Fruit fly (Drosophila melanogaster) whole organism, embryonic: ENCODE results near the gene Prtl99C.
A peak's percentile ranks its signal among the peaks of the same experiment; 100 is the strongest.

Source experiments
- Awh ChIP-seq: fragments of 200-800 bp; sonication (Bioruptor generic); IDR thresholded peaks from 2 replicates; pipeline ENCODE4, ENCODE4 v1.3.6; 2022; ENCODE audit warnings: missing biosample characterization, missing genetic modification characterization
- CG10209 ChIP-seq: fragments of 200-800 bp; sonication (Bioruptor generic); optimal IDR thresholded peaks from 3 replicates; lab custom pipeline; 2017; ENCODE audit warnings: missing biosample characterization, mild to moderate bottlenecking, missing genetic modification characterization, missing genetic modification reagents
- CG10979 ChIP-seq: fragments of 200-800 bp; sonication (Bioruptor generic); optimal IDR thresholded peaks from 2 replicates; lab custom pipeline; 2018; ENCODE audit warnings: missing biosample characterization, mild to moderate bottlenecking, missing genetic modification characterization, moderate library complexity
- CG11695 ChIP-seq: fragments of 200-800 bp; sonication (Bioruptor generic); IDR thresholded peaks from 3 replicates; pipeline ENCODE4 v1.3.6; 2022; ENCODE audit warnings: missing biosample characterization, missing genetic modification characterization
- CG12155 ChIP-seq: fragments of 200-800 bp; sonication (Bioruptor generic); optimal IDR thresholded peaks from 3 replicates; lab custom pipeline; 2016; ENCODE audit warnings: missing biosample characterization, missing genetic modification characterization
- CG1233 ChIP-seq: fragments of 200-800 bp; sonication (Bioruptor generic); optimal IDR thresholded peaks from 4 replicates; lab custom pipeline; 2018; ENCODE audit warnings: missing biosample characterization, mild to moderate bottlenecking, missing genetic modification characterization
- CG13424 ChIP-seq: fragments of 200-800 bp; sonication (Bioruptor generic); optimal IDR thresholded peaks from 2 replicates; lab custom pipeline; 2019; ENCODE audit warnings: missing biosample characterization, mild to moderate bottlenecking, missing genetic modification characterization, moderate library complexity
- CG13624 ChIP-seq: fragments of 200-800 bp; sonication (Bioruptor generic); optimal IDR thresholded peaks from 2 replicates; lab custom pipeline; 2016; ENCODE audit warnings: missing biosample characterization, missing genetic modification characterization
- CG15696 ChIP-seq: fragments of 200-800 bp; sonication (Bioruptor generic); optimal IDR thresholded peaks from 2 replicates; lab custom pipeline; 2019; ENCODE audit warnings: missing biosample characterization, mild to moderate bottlenecking, missing genetic modification characterization, moderate library complexity
- CG18599 ChIP-seq: fragments of 200-800 bp; sonication (Bioruptor generic); optimal IDR thresholded peaks from 3 replicates; lab custom pipeline; 2017; ENCODE audit warnings: missing biosample characterization, missing genetic modification characterization, mild to moderate bottlenecking, moderate library complexity, missing genetic modification reagents
- CG2120 ChIP-seq: fragments of 200-800 bp; sonication (Bioruptor generic); optimal IDR thresholded peaks from 3 replicates; lab custom pipeline; 2016; ENCODE audit warnings: missing biosample characterization, missing genetic modification characterization
- CG2202 ChIP-seq: fragments of 200-800 bp; sonication (Bioruptor generic); optimal IDR thresholded peaks from 2 replicates; lab custom pipeline; 2018; ENCODE audit warnings: missing biosample characterization, mild to moderate bottlenecking, missing genetic modification characterization
- CG31441 ChIP-seq: fragments of 200-800 bp; sonication (Bioruptor generic); IDR thresholded peaks from 2 replicates; pipeline ENCODE4 v1.3.6; 2022; ENCODE audit warnings: missing biosample characterization, missing genetic modification characterization
- CG6683 ChIP-seq: fragments of 200-800 bp; sonication (Bioruptor generic); optimal IDR thresholded peaks from 2 replicates; lab custom pipeline; 2017; ENCODE audit warnings: missing biosample characterization, mild to moderate bottlenecking, missing genetic modification characterization, missing genetic modification reagents
- CG7357 ChIP-seq: fragments of 200-800 bp; sonication (Bioruptor generic); IDR thresholded peaks from 3 replicates; pipeline ENCODE4 v1.3.6; 2022; ENCODE audit warnings: missing biosample characterization, missing genetic modification characterization
- CG7963 ChIP-seq: fragments of 200-800 bp; sonication (Bioruptor generic); IDR thresholded peaks from 3 replicates; pipeline ENCODE4 v1.3.6; 2022; ENCODE audit warnings: missing biosample characterization, missing genetic modification characterization; ENCODE audit not compliant: partially characterized antibody
- CG9437 ChIP-seq: fragments of 200-800 bp; sonication (Bioruptor generic); optimal IDR thresholded peaks from 2 replicates; lab custom pipeline; 2018; ENCODE audit warnings: missing biosample characterization, mild to moderate bottlenecking, missing genetic modification characterization
- CG9727 ChIP-seq: fragments of 200-800 bp; sonication (Bioruptor generic); optimal IDR thresholded peaks from 3 replicates; lab custom pipeline; 2017; ENCODE audit warnings: missing biosample characterization, mild to moderate bottlenecking, missing genetic modification characterization
- CHES-1-like ChIP-seq: fragments of 200-800 bp; sonication (Bioruptor generic); optimal IDR thresholded peaks from 2 replicates; lab custom pipeline; 2016; ENCODE audit warnings: missing biosample characterization, missing genetic modification characterization
- Dad ChIP-seq: fragments of 200-800 bp; sonication (Bioruptor generic); optimal IDR thresholded peaks from 3 replicates; lab custom pipeline; 2016; ENCODE audit warnings: missing biosample characterization, missing genetic modification characterization
- E2f1 ChIP-seq: fragments of 200-800 bp; sonication (Bioruptor generic); IDR thresholded peaks from 2 replicates; pipeline ENCODE4 v1.3.6; 2022; ENCODE audit warnings: missing biosample characterization, missing genetic modification characterization
- Elba2 ChIP-seq: fragments of 200-800 bp; sonication (Bioruptor generic); optimal IDR thresholded peaks from 3 replicates; lab custom pipeline; 2016; ENCODE audit warnings: missing biosample characterization, missing genetic modification characterization
- Ets65A ChIP-seq: fragments of 200-800 bp; sonication (Bioruptor generic); peaks from one replicate; lab custom pipeline; 2016; ENCODE audit warnings: missing biosample characterization, missing genetic modification characterization
- HHEX ChIP-seq: fragments of 200-800 bp; sonication (Bioruptor generic); optimal IDR thresholded peaks from 3 replicates; lab custom pipeline; 2017; ENCODE audit warnings: missing biosample characterization, mild to moderate bottlenecking, missing genetic modification characterization, missing genetic modification reagents
- HLH3B ChIP-seq: fragments of 200-800 bp; sonication (Bioruptor generic); IDR thresholded peaks from 2 replicates; pipeline ENCODE4 v1.3.6; 2022; ENCODE audit warnings: missing biosample characterization, missing genetic modification characterization
- HLH54F ChIP-seq: fragments of 200-800 bp; sonication (Bioruptor generic); optimal IDR thresholded peaks from 3 replicates; lab custom pipeline; 2016; ENCODE audit warnings: missing biosample characterization, missing genetic modification characterization
- Hey ChIP-seq: fragments of 200-800 bp; sonication (Bioruptor generic); optimal IDR thresholded peaks from 3 replicates; lab custom pipeline; 2018; ENCODE audit warnings: missing biosample characterization, mild to moderate bottlenecking, missing genetic modification characterization
- HmgZ ChIP-seq: fragments of 200-800 bp; sonication (Bioruptor generic); optimal IDR thresholded peaks from 2 replicates; lab custom pipeline; 2018; ENCODE audit warnings: missing biosample characterization, mild to moderate bottlenecking, missing genetic modification characterization
- Hr51 ChIP-seq, 2 experiments: fragments of 200-800 bp; sonication (Bioruptor generic); optimal IDR thresholded peaks; 2 replicates in 1 of 2; 3 replicates in 1 of 2; lab custom pipeline; 2016 to 2018; ENCODE audit warnings: missing biosample characterization in 2 of 2, missing genetic modification characterization in 2 of 2, mild to moderate bottlenecking in 1 of 2, moderate library complexity in 1 of 2
- Lim3 ChIP-seq: fragments of 200-800 bp; sonication (Bioruptor generic); IDR thresholded peaks from 2 replicates; pipeline ENCODE4 v1.3.6; 2022; ENCODE audit warnings: missing biosample characterization, missing genetic modification characterization
- NFAT ChIP-seq: fragments of 200-800 bp; sonication (Bioruptor generic); IDR thresholded peaks from 2 replicates; pipeline ENCODE4 v1.3.6; 2022; ENCODE audit warnings: missing biosample characterization, missing genetic modification characterization
- Opbp ChIP-seq: fragments of 200-800 bp; sonication (Bioruptor generic); IDR thresholded peaks from 3 replicates; pipeline ENCODE4 v1.3.6; 2022; ENCODE audit warnings: missing biosample characterization, missing genetic modification characterization; ENCODE audit not compliant: partially characterized antibody
- al ChIP-seq: fragments of 200-800 bp; sonication (Bioruptor generic); IDR thresholded peaks from 2 replicates; pipeline ENCODE4 v1.3.6; 2022; ENCODE audit warnings: missing biosample characterization, missing genetic modification characterization
- amos ChIP-seq: fragments of 200-800 bp; sonication (Bioruptor generic); IDR thresholded peaks from 2 replicates; pipeline ENCODE4 v1.3.6; 2022; ENCODE audit warnings: missing biosample characterization, missing genetic modification characterization; ENCODE audit not compliant: partially characterized antibody
- cad ChIP-seq: fragments of >200 bp; optimal IDR thresholded peaks from 2 replicates; lab custom pipeline; 2017; ENCODE audit warnings: missing biosample characterization, missing genetic modification characterization
- danr ChIP-seq: fragments of 200-800 bp; sonication (Bioruptor generic); IDR thresholded peaks from 2 replicates; pipeline ENCODE4 v1.3.6; 2022; ENCODE audit warnings: missing biosample characterization, missing genetic modification characterization
- disco-r ChIP-seq: fragments of 200-800 bp; sonication (Bioruptor generic); optimal IDR thresholded peaks from 2 replicates; lab custom pipeline; 2016; ENCODE audit warnings: missing biosample characterization, missing genetic modification characterization
- exex ChIP-seq: fragments of 200-800 bp; sonication (Bioruptor generic); optimal IDR thresholded peaks from 4 replicates; lab custom pipeline; 2018; ENCODE audit warnings: missing biosample characterization, mild to moderate bottlenecking, missing genetic modification characterization, moderate library complexity
- gce ChIP-seq: fragments of 200-800 bp; sonication (Bioruptor generic); IDR thresholded peaks from 3 replicates; pipeline ENCODE4 v1.3.6; 2022; ENCODE audit warnings: missing biosample characterization, missing genetic modification characterization
- gcm ChIP-seq: fragments of 200-800 bp; sonication (Bioruptor generic); optimal IDR thresholded peaks from 2 replicates; lab custom pipeline; 2019; ENCODE audit warnings: missing biosample characterization, mild to moderate bottlenecking, missing genetic modification characterization, moderate library complexity
- hbn ChIP-seq: fragments of 200-800 bp; sonication (Bioruptor generic); IDR thresholded peaks from 2 replicates; pipeline ENCODE4 v1.3.6; 2022; ENCODE audit warnings: missing biosample characterization, missing genetic modification characterization; ENCODE audit not compliant: partially characterized antibody
- lab ChIP-seq: fragments of 200-800 bp; sonication (Bioruptor generic); optimal IDR thresholded peaks from 3 replicates; lab custom pipeline; 2017; ENCODE audit warnings: missing biosample characterization, missing genetic modification characterization, mild to moderate bottlenecking, moderate library complexity, missing genetic modification reagents
- org-1 ChIP-seq: fragments of 200-800 bp; sonication (Bioruptor generic); optimal IDR thresholded peaks from 2 replicates; lab custom pipeline; 2017; ENCODE audit warnings: missing biosample characterization, missing genetic modification characterization
- pzg ChIP-seq: fragments of 200-800 bp; sonication (Bioruptor generic); optimal IDR thresholded peaks from 3 replicates; lab custom pipeline; 2018; ENCODE audit warnings: missing biosample characterization, mild to moderate bottlenecking, missing genetic modification characterization, moderate library complexity
- schlank ChIP-seq: fragments of 200-800 bp; sonication (Bioruptor generic); optimal IDR thresholded peaks from 2 replicates; lab custom pipeline; 2018; ENCODE audit warnings: missing biosample characterization, mild to moderate bottlenecking, missing genetic modification characterization
- sd ChIP-seq: fragments of 200-800 bp; sonication (Bioruptor generic); optimal IDR thresholded peaks from 3 replicates; lab custom pipeline; 2018; ENCODE audit warnings: missing biosample characterization, mild to moderate bottlenecking, missing genetic modification characterization, moderate library complexity
- sisA ChIP-seq: fragments of 200-800 bp; sonication (Bioruptor generic); IDR thresholded peaks from 2 replicates; pipeline ENCODE4 v1.3.6; 2022; ENCODE audit warnings: missing biosample characterization, missing genetic modification characterization
- sna ChIP-seq: fragments of 200-800 bp; sonication (Bioruptor generic); IDR thresholded peaks from 2 replicates; pipeline ENCODE4 v1.3.6; 2022; ENCODE audit warnings: missing biosample characterization, missing genetic modification characterization; ENCODE audit not compliant: partially characterized antibody
- wor ChIP-seq: fragments of 200-800 bp; sonication (Bioruptor generic); IDR thresholded peaks from 2 replicates; pipeline ENCODE4 v1.3.6; 2022; ENCODE audit warnings: missing biosample characterization, missing genetic modification characterization

The Prtl99C gene

DNA sequence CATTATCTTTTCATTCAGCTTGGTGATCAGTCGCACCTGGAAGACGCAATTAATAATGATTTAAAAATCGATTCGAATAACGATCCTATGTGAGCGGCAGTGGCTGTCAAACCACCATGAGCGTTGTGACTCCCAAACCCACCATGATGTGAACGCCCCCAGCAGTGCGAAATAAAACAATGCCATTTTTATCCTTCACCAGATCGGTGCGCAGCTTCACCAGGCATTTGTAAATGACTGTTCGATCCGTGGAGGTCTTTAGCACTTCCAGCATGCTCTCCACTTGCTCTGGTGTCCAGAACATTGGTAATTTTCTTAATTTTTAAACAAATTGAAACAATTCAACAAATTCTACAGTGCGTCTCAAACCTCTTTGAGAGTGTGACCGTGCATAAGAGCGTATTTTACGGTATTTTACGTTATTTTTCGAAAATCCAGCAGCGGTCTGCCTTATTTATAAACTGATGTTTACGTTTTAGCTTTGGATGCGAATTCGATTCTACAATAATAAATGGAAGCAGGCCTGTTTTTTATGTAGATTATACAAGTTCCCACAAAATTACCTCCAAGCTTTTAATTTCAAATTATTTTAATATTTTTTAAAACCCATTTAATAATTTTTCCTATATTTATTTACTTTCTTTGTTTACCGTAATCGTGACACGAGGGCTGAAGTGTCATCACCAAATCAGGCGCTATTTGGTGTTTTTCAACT lies 36.6 kb upstream of the Prtl99C start, which contains the start of the genes Rnb and Drice (continued):
- peak; percentile 51 for TF ChIP-seq pzg
- no peak for TF ChIP-seq CG18599
- TF ChIP-seq disco-r (GFP tag; lab: Kevin White, UChicago), result no peak
- no peak for TF ChIP-seq danr (GFP tag; lab: Robert Waterston, UW)
- peak; percentile 48 for TF ChIP-seq CG10209 (GFP tag; lab: Kevin White, UChicago)
- TF ChIP-seq CG15696 (tag; lab: Kevin White, UChicago), result peak; percentile 84
- TF ChIP-seq amos (GFP tag; lab: Robert Waterston, UW), result peak; percentile 68
- TF ChIP-seq CG7357 (GFP tag; lab: Robert Waterston, UW), result no peak
- no peak for TF ChIP-seq CG2202 (tag; lab: Kevin White, UChicago)
- TF ChIP-seq sna (GFP tag; lab: Robert Waterston, UW), result peak; percentile 74
- TF ChIP-seq sisA (GFP tag; lab: Robert Waterston, UW), result peak; percentile 13; the same call in 1 of the 2 replicates
- peak; percentile 78 for TF ChIP-seq CG10979 (tag; lab: Kevin White, UChicago)
- TF ChIP-seq Hey (tag; lab: Kevin White, UChicago), result no peak
- TF ChIP-seq CG6683, result peak; percentile 29
- peak; percentile 60 for TF ChIP-seq CG13424 (tag; lab: Kevin White, UChicago)
- no peak for TF ChIP-seq gcm (GFP tag; lab: Kevin White, UChicago)
- TF ChIP-seq HLH54F (GFP tag; lab: Kevin White, UChicago), result no peak
- TF ChIP-seq org-1, result no peak
- TF ChIP-seq CG1233 (GFP tag; lab: Kevin White, UChicago), result peak; percentile 63
- TF ChIP-seq wor (GFP tag; lab: Robert Waterston, UW), result no peak
- 0 out of 3 replicates have a peak, but pooled peaks have one; percentile 45 for TF ChIP-seq CG7963 (GFP tag; lab: Robert Waterston, UW)
- TF ChIP-seq CG9437, result no peak
- TF ChIP-seq CG2120 (GFP tag; lab: Kevin White, UChicago), result peak; percentile 55
- TF ChIP-seq CG31441, result no peak
- TF ChIP-seq Elba2, result no peak
- TF ChIP-seq Hr51 (GFP tag; optimal IDR thresholded peaks at IDR 0.05; lab: Kevin White, UChicago), result no peak
- TF ChIP-seq sd (tag; lab: Kevin White, UChicago), result no peak
- TF ChIP-seq Dad (GFP tag; lab: Kevin White, UChicago), result no peak
- peak; percentile 53 for TF ChIP-seq E2f1 (GFP tag; lab: Robert Waterston, UW)
- peak; percentile 65 for TF ChIP-seq hbn (GFP tag; lab: Robert Waterston, UW)
- no peak for TF ChIP-seq schlank (tag; lab: Kevin White, UChicago)
- peak; percentile 96 for TF ChIP-seq cad (GFP tag; lab: Kevin White, UChicago)
- TF ChIP-seq Lim3, result no peak
- peak; percentile 77 for TF ChIP-seq CG9727 (GFP tag; lab: Kevin White, UChicago)
- TF ChIP-seq NFAT, result peak; percentile 49; the same call in 1 of the 2 replicates
- no peak for TF ChIP-seq HmgZ
- 0 out of 3 replicates have a peak, but pooled peaks have one; percentile 19 for TF ChIP-seq Opbp (GFP tag; lab: Robert Waterston, UW)
- peak; percentile 40; the same call in 1 of the 2 replicates for TF ChIP-seq al
- TF ChIP-seq HHEX (GFP tag; lab: Kevin White, UChicago), result peak; percentile 50
- TF ChIP-seq lab (GFP tag; lab: Kevin White, UChicago), result no peak
- no peak for TF ChIP-seq CG12155 (GFP tag; lab: Kevin White, UChicago)
- no peak for TF ChIP-seq CG13624 (GFP tag; lab: Kevin White, UChicago)
- no peak for TF ChIP-seq CG11695
- TF ChIP-seq Awh (GFP tag; lab: Robert Waterston, UW), result no peak
- no peak for TF ChIP-seq HLH3B (GFP tag; lab: Robert Waterston, UW)
- 0 out of 3 replicates have a peak, but pooled peaks have one; percentile 51 for TF ChIP-seq gce (GFP tag; lab: Robert Waterston, UW)
- no peak for TF ChIP-seq CHES-1-like (GFP tag; lab: Kevin White, UChicago)
- no peak for TF ChIP-seq Ets65A
- TF ChIP-seq exex (tag; lab: Kevin White, UChicago), result no peak
